Worm (Caenorhabditis elegans) whole organism, L4/young adult: ENCODE results near the gene Y53F4B.21.

Experiments
- W03F9.2 ChIP-seq: fragments of 150-350 bp; optimal IDR thresholded peaks from 2 replicates; lab custom pipeline; 2014; ENCODE audit warnings: missing biosample characterization, missing genetic modification characterization
- dao-5 ChIP-seq: sonication (generic microtip); optimal IDR thresholded peaks from 2 replicates; lab custom pipeline; 2016; ENCODE audit warnings: missing genotype, missing genetic modification characterization, moderate library complexity, missing compliant biosample characterization
- him-1 ChIP-seq: sonication (generic microtip); optimal IDR thresholded peaks from 2 replicates; lab custom pipeline; 2016; ENCODE audit warnings: missing genotype, missing genetic modification reagents, missing genetic modification characterization, missing compliant biosample characterization

DNA sequence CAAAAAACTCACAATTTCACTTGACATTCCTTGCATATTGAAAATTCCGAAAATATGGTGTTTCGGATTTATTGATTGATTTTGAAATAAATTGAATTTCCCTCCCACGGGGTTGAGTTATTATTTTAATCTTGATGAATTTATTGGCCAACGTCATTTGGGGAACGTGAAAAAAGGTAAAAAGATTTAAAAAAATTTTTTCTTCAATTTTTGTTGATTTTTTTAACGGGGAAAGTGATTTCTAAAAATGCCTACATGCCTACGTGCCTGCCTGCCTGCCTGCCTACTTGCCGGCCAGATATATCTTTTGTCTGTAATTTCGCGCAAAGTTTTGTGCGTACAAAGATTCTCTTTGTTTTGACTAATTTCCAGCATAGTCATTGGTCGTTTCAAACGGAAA is 44.4 kb downstream of the Y53F4B.21 start, which contains the start of gene Y53F4B.24:
- TF ChIP-seq W03F9.2 (tag; lab: Kevin White, UChicago): no peak
- no peak for TF ChIP-seq him-1 (tag; lab: Kevin White, UChicago)
- TF ChIP-seq dao-5 (tag; lab: Kevin White, UChicago): no peak
